Worm (Caenorhabditis elegans) whole organism, L1 larva: ENCODE results near the gene clpp-1.

ENCODE experiments used
- C04F5.9 ChIP-seq: sonication (generic microtip); optimal IDR thresholded peaks from 2 replicates; lab custom pipeline; 2016; ENCODE audit warnings: missing genetic modification characterization, missing compliant biosample characterization
- F16B12.6 ChIP-seq: fragments of 150-350 bp; optimal IDR thresholded peaks from 2 replicates; lab custom pipeline; 2014; ENCODE audit warnings: missing biosample characterization, missing genetic modification characterization
- Y116A8C.19 ChIP-seq: sonication (generic microtip); optimal IDR thresholded peaks from 2 replicates; lab custom pipeline; 2016; ENCODE audit warnings: missing compliant biosample characterization, missing genetic modification characterization, borderline replicate concordance
- aha-1 ChIP-seq: fragments of 150-350 bp; optimal IDR thresholded peaks from 2 replicates; lab custom pipeline; 2014; ENCODE audit warnings: missing biosample characterization, missing genetic modification characterization
- alr-1 ChIP-seq: fragments of 200-800 bp; sonication (Bioruptor generic); optimal IDR thresholded peaks from 2 replicates; lab custom pipeline; 2018; ENCODE audit warnings: borderline replicate concordance, mild to moderate bottlenecking, missing genetic modification characterization, missing compliant biosample characterization
- aly-2 ChIP-seq: fragments of 150-350 bp; optimal IDR thresholded peaks from 2 replicates; lab custom pipeline; 2014; ENCODE audit warnings: missing biosample characterization, missing genetic modification characterization
- ceh-63 ChIP-seq: fragments of 200-800 bp; sonication (Bioruptor generic); optimal IDR thresholded peaks from 2 replicates; lab custom pipeline; 2018; ENCODE audit warnings: mild to moderate bottlenecking, missing genetic modification characterization, missing compliant biosample characterization
- ceh-90 ChIP-seq: sonication (generic microtip); optimal IDR thresholded peaks from 2 replicates; lab custom pipeline; 2016; ENCODE audit warnings: missing genetic modification characterization, missing compliant biosample characterization
- dpl-1 ChIP-seq, 3 experiments: fragments of 150-350 bp in 2 of 3; sonication (generic microtip) in 1 of 3; optimal IDR thresholded peaks; 2 replicates each; lab custom pipeline; 2014 to 2017; ENCODE audit warnings: missing biosample characterization in 3 of 3, missing genetic modification characterization in 3 of 3, missing genetic modification reagents in 3 of 3
- efl-1 ChIP-seq, 4 experiments: fragments of 150-350 bp; optimal IDR thresholded peaks in 3 of 4; peaks in 1 of 4; 1 replicate in 1 of 4; 2 replicates in 3 of 4; lab custom pipeline; 2014; ENCODE audit warnings: missing biosample characterization in 2 of 4, missing genetic modification characterization in 2 of 4, missing genetic modification reagents in 2 of 4
- efl-3 ChIP-seq: fragments of 200-800 bp; sonication (Bioruptor generic); optimal IDR thresholded peaks from 2 replicates; lab custom pipeline; 2018; ENCODE audit warnings: mild to moderate bottlenecking, missing genetic modification characterization, missing compliant biosample characterization
- egl-27 ChIP-seq, 2 experiments: fragments of 150-350 bp in 1 of 2; sonication (generic microtip); optimal IDR thresholded peaks; 3 replicates each; lab custom pipeline; 2017 to 2018; ENCODE audit warnings: missing biosample characterization in 2 of 2, missing genetic modification characterization in 2 of 2, missing genetic modification reagents in 2 of 2
- elt-3 ChIP-seq, 6 experiments: fragments of 150-350 bp in 1 of 6; sonication (generic microtip); optimal IDR thresholded peaks; 2 replicates each; lab custom pipeline; 2017 to 2018; ENCODE audit warnings: missing biosample characterization in 6 of 6, missing genetic modification characterization in 6 of 6, inconsistent platforms in 1 of 6
- fkh-10 ChIP-seq: sonication (generic microtip); optimal IDR thresholded peaks from 2 replicates; lab custom pipeline; 2017; ENCODE audit warnings: missing biosample characterization, missing genetic modification reagents, missing genetic modification characterization
- fkh-8 ChIP-seq: sonication (generic microtip); optimal IDR thresholded peaks from 2 replicates; lab custom pipeline; 2016; ENCODE audit warnings: mild to moderate bottlenecking, missing genetic modification characterization, missing compliant biosample characterization
- grh-1 ChIP-seq: fragments of 200-800 bp; sonication (Bioruptor generic); IDR thresholded peaks from 2 replicates; pipeline ENCODE4 v1.3.6; 2022; ENCODE audit warnings: missing genetic modification reagents, missing genetic modification characterization, missing compliant biosample characterization
- hlh-17 ChIP-seq: fragments of 200-800 bp; sonication (Bioruptor generic); optimal IDR thresholded peaks from 2 replicates; lab custom pipeline; 2018; ENCODE audit warnings: missing genetic modification characterization, mild to moderate bottlenecking, missing compliant biosample characterization, moderate library complexity, borderline replicate concordance
- hlh-4 ChIP-seq: sonication (generic microtip); optimal IDR thresholded peaks from 2 replicates; lab custom pipeline; 2016; ENCODE audit warnings: mild to moderate bottlenecking, missing genetic modification characterization, missing compliant biosample characterization
- isw-1 ChIP-seq: fragments of 200-800 bp; sonication (Bioruptor generic); IDR thresholded peaks from 2 replicates; pipeline ENCODE4 v1.3.6; 2022; ENCODE audit warnings: missing genetic modification characterization, missing compliant biosample characterization
- jun-1 ChIP-seq: fragments of 150-350 bp; optimal IDR thresholded peaks from 2 replicates; lab custom pipeline; 2014; ENCODE audit warnings: missing biosample characterization, missing genetic modification reagents, missing genetic modification characterization
- lin-14 ChIP-seq: fragments of 200-800 bp; sonication (Bioruptor generic); optimal IDR thresholded peaks from 2 replicates; lab custom pipeline; 2018; ENCODE audit warnings: mild to moderate bottlenecking, missing genetic modification characterization, moderate library complexity, missing compliant biosample characterization
- lin-15B ChIP-seq: fragments of 150-350 bp; sonication (generic microtip); optimal IDR thresholded peaks from 3 replicates; lab custom pipeline; 2014; ENCODE audit warnings: missing biosample characterization, missing genetic modification characterization
- lin-35 ChIP-seq, 2 experiments: fragments of 150-350 bp; optimal IDR thresholded peaks; 2 replicates each; lab custom pipeline; 2014; ENCODE audit warnings: missing biosample characterization in 2 of 2, missing genetic modification characterization in 2 of 2, missing genetic modification reagents in 2 of 2
- lsy-2 ChIP-seq, 2 experiments: fragments of 150-350 bp; optimal IDR thresholded peaks; 2 replicates each; lab custom pipeline; 2014; ENCODE audit warnings: missing biosample characterization in 2 of 2, missing genetic modification characterization in 2 of 2
- nhr-11 ChIP-seq: fragments of 150-350 bp; optimal IDR thresholded peaks from 2 replicates; lab custom pipeline; 2014; ENCODE audit warnings: missing biosample characterization, missing genetic modification characterization
- nhr-19 ChIP-seq: fragments of 200-800 bp; sonication (Bioruptor generic); conservative IDR thresholded peaks from 2 replicates; pipeline ENCODE4 v1.3.6; 2022; ENCODE audit warnings: missing genetic modification characterization, missing compliant biosample characterization
- nhr-237 ChIP-seq: fragments of 150-350 bp; optimal IDR thresholded peaks from 2 replicates; lab custom pipeline; 2014; ENCODE audit warnings: missing biosample characterization, missing genetic modification characterization
- nhr-71 ChIP-seq: sonication (generic microtip); optimal IDR thresholded peaks from 2 replicates; lab custom pipeline; 2016; ENCODE audit warnings: mild to moderate bottlenecking, missing genetic modification characterization, moderate library complexity, missing compliant biosample characterization
- nhr-76 ChIP-seq: sonication (generic microtip); optimal IDR thresholded peaks from 2 replicates; lab custom pipeline; 2017; ENCODE audit warnings: missing biosample characterization, missing genetic modification characterization
- nhr-77 ChIP-seq: fragments of 150-350 bp; optimal IDR thresholded peaks from 2 replicates; lab custom pipeline; 2014; ENCODE audit warnings: missing biosample characterization, missing genetic modification characterization
- nhr-90 ChIP-seq: sonication (generic microtip); optimal IDR thresholded peaks from 2 replicates; lab custom pipeline; 2016; ENCODE audit warnings: mild to moderate bottlenecking, missing genetic modification characterization, missing compliant biosample characterization; ENCODE audit not compliant: poor library complexity
- pax-3 ChIP-seq: fragments of 200-800 bp; sonication (Bioruptor generic); optimal IDR thresholded peaks from 2 replicates; lab custom pipeline; 2018; ENCODE audit warnings: mild to moderate bottlenecking, missing genetic modification characterization, moderate library complexity, missing compliant biosample characterization
- pqm-1 ChIP-seq: sonication (generic microtip); optimal IDR thresholded peaks from 3 replicates; lab custom pipeline; 2017; ENCODE audit warnings: missing biosample characterization, missing genetic modification characterization
- rnt-1 ChIP-seq: sonication (generic microtip); optimal IDR thresholded peaks from 2 replicates; lab custom pipeline; 2016; ENCODE audit warnings: mild to moderate bottlenecking, missing genetic modification characterization, moderate library complexity, missing compliant biosample characterization
- sox-4 ChIP-seq: sonication (generic microtip); optimal IDR thresholded peaks from 2 replicates; lab custom pipeline; 2016; ENCODE audit warnings: missing genetic modification characterization, missing compliant biosample characterization
- sptf-1 ChIP-seq: fragments of 150-350 bp; optimal IDR thresholded peaks from 2 replicates; lab custom pipeline; 2014; ENCODE audit warnings: missing biosample characterization, missing genetic modification characterization
- swsn-7 ChIP-seq: sonication (generic microtip); optimal IDR thresholded peaks from 2 replicates; lab custom pipeline; 2016; ENCODE audit warnings: missing genetic modification characterization, missing compliant biosample characterization
- unc-130 ChIP-seq: fragments of 150-350 bp; optimal IDR thresholded peaks from 2 replicates; lab custom pipeline; 2017; ENCODE audit warnings: missing biosample characterization, missing genetic modification characterization, inconsistent platforms
- unc-62 ChIP-seq: fragments of 150-350 bp; optimal IDR thresholded peaks from 2 replicates; lab custom pipeline; 2014; ENCODE audit warnings: missing biosample characterization, missing genetic modification reagents, missing genetic modification characterization
- unc-86 ChIP-seq: sonication (generic microtip); optimal IDR thresholded peaks from 2 replicates; lab custom pipeline; 2016; ENCODE audit warnings: missing genetic modification characterization, missing compliant biosample characterization
- xbp-1 ChIP-seq: sonication (generic microtip); optimal IDR thresholded peaks from 2 replicates; lab custom pipeline; 2016; ENCODE audit warnings: missing genetic modification characterization, missing compliant biosample characterization
- zag-1 ChIP-seq: fragments of 150-350 bp; optimal IDR thresholded peaks from 2 replicates; lab custom pipeline; 2014; ENCODE audit warnings: missing biosample characterization, missing genetic modification characterization
- ztf-4 ChIP-seq: fragments of 150-350 bp; optimal IDR thresholded peaks from 2 replicates; lab custom pipeline; 2014; ENCODE audit warnings: missing biosample characterization, missing genetic modification characterization

clpp-1 gene

DNA sequence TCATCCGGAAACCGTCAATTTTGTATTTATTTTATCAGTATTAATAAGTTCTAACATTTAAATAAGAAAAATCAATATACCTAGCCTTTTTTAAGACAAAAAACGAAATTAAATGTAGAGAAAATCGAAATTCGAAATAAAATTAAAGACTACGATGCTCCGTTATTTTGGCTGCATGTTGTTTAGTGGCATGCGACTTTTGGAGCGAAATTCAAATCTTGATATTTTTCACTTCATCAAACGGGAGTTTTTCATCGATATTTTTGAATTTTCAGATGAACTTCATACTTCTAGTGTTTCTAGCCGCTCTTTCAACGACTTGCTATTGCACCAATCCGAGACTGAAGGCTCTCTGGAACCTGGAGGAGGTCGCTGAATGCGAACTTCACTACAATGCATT lies 47.8 kb upstream of the clpp-1 start, which contains the start of gene C07E3.9 (continued):
- TF ChIP-seq aly-2 (tag; lab: Kevin White, UChicago) (no peak), ceh-63 (no peak), efl-3 (no peak), nhr-90 (tag; lab: Kevin White, UChicago) (no peak), dpl-1 (GFP tag; optimal IDR thresholded peaks at IDR 0.05; lab: Kevin White, UChicago) (peak; percentile 90 to 96 (median 93)), nhr-77 (tag; lab: Kevin White, UChicago) (no peak), unc-130 (peak; percentile 27), grh-1 (no peak), lsy-2 (tag; optimal IDR thresholded peaks at IDR 0.05; lab: Kevin White, UChicago) (peak; percentile 27 to 81), isw-1 (GFP tag; lab: Robert Waterston, UW) (0 out of 2 replicates have a peak, but pooled peaks have one; percentile 8), efl-1 (optimal IDR thresholded peaks at IDR 0.05; lab: Kevin White, UChicago) (peak; percentile 94 to 97), efl-1 (GFP tag; optimal IDR thresholded peaks at IDR 0.05 in 1 of 2; lab: Kevin White, UChicago) (peak; percentile 94 to 99), elt-3 (tag; optimal IDR thresholded peaks at IDR 0.05; lab: Kevin White, UChicago) (peak in 1 of 6 experiments; percentile 21), nhr-71 (tag; lab: Kevin White, UChicago) (peak; percentile 11)

- TF ChIP-seq lsy-2 (tag; optimal IDR thresholded peaks at IDR 0.05; lab: Kevin White, UChicago): peak in 1 of 2 experiments; percentile 2
- no peak for TF ChIP-seq efl-3
- no peak for TF ChIP-seq hlh-4 (tag; lab: Kevin White, UChicago)
- no peak for TF ChIP-seq C04F5.9 (tag; lab: Kevin White, UChicago)
- TF ChIP-seq rnt-1: peak; percentile 27
- peak; percentile 39 for TF ChIP-seq nhr-71 (tag; lab: Kevin White, UChicago)
- no peak for TF ChIP-seq unc-86
- no peak for TF ChIP-seq zag-1
- TF ChIP-seq aly-2 (tag; lab: Kevin White, UChicago): no peak
- no peak for TF ChIP-seq efl-1 (optimal IDR thresholded peaks at IDR 0.05; lab: Kevin White, UChicago)
- peak in 1 of 2 experiments; percentile 91 for TF ChIP-seq efl-1 (GFP tag; optimal IDR thresholded peaks at IDR 0.05 in 1 of 2; lab: Kevin White, UChicago)
- no peak for TF ChIP-seq F16B12.6 (tag; lab: Kevin White, UChicago)
Observed at ce11 chrII:10349915-10350314, 47.3 kb upstream of the clpp-1 start, which contains the start of gene stip-1. Gene stip-1 (minus strand): TSS chrII:10350012.

ce11 chrII:10346075-10346474 lies 43.4 kb upstream of the clpp-1 start, which contains the start of gene C07E3.10:
Gene C07E3.10 (plus strand): TSS chrII:10346375.
- no peak for TF ChIP-seq swsn-7 (tag; lab: Kevin White, UChicago)
- TF ChIP-seq nhr-237 (tag; lab: Kevin White, UChicago): no peak
- TF ChIP-seq nhr-11 (tag; lab: Kevin White, UChicago): no peak
- no peak for TF ChIP-seq pax-3 (tag; lab: Kevin White, UChicago)
- TF ChIP-seq unc-130: no peak
- TF ChIP-seq ceh-90 (tag; lab: Kevin White, UChicago): no peak

ce11 chrII:10345012-10345411 lies 42.4 kb upstream of the clpp-1 start, which contains the start of gene pro-2:
Gene pro-2 (minus strand): TSS chrII:10345112.
- no peak for TF ChIP-seq lin-14 (GFP tag; lab: Kevin White, UChicago)
- TF ChIP-seq F16B12.6 (tag; lab: Kevin White, UChicago): no peak
- TF ChIP-seq sptf-1 (tag; lab: Kevin White, UChicago): no peak
- TF ChIP-seq elt-3 (tag; optimal IDR thresholded peaks at IDR 0.05; lab: Kevin White, UChicago): no peak
- no peak for TF ChIP-seq alr-1 (tag; lab: Kevin White, UChicago)
- no peak for TF ChIP-seq nhr-77 (tag; lab: Kevin White, UChicago)
- TF ChIP-seq fkh-8 (tag; lab: Kevin White, UChicago): no peak
- no peak for TF ChIP-seq ztf-4 (tag; lab: Kevin White, UChicago)
- TF ChIP-seq lin-15B (tag; lab: Kevin White, UChicago): no peak
- TF ChIP-seq pqm-1 (tag; lab: Kevin White, UChicago): no peak
- TF ChIP-seq jun-1 (tag; lab: Kevin White, UChicago): no peak
- TF ChIP-seq, all 84 proteins: peak for 0

- TF ChIP-seq hlh-17 (GFP tag; lab: Kevin White, UChicago) (no peak), unc-62 (GFP tag; lab: Kevin White, UChicago) (no peak), nhr-19 (GFP tag; lab: Robert Waterston, UW) (no peak), aha-1 (tag; lab: Kevin White, UChicago) (no peak), xbp-1 (tag; lab: Kevin White, UChicago) (no peak), fkh-10 (no peak), sox-4 (tag; lab: Kevin White, UChicago) (no peak), ztf-4 (tag; lab: Kevin White, UChicago) (no peak), ceh-63 (no peak), Y116A8C.19 (tag; lab: Kevin White, UChicago) (no peak), aly-2 (tag; lab: Kevin White, UChicago) (no peak), egl-27 (tag; optimal IDR thresholded peaks at IDR 0.05; lab: Kevin White, UChicago) (no peak), nhr-76 (tag; lab: Kevin White, UChicago) (no peak), nhr-90 (tag; lab: Kevin White, UChicago) (no peak), lin-35 (GFP tag; optimal IDR thresholded peaks at IDR 0.05; lab: Kevin White, UChicago) (no peak), rnt-1 (no peak)
Observed at ce11 chrII:10329754-10330153, 27.1 kb upstream of the clpp-1 start.
